Worm (Caenorhabditis elegans): ENCODE measurements around the gene Y73C8C.8.

The Y73C8C.8 gene

ce11 chrV:3156786-3157185, 43.1 kb upstream of the Y73C8C.8 start, which contains the start of gene exh-1:
Gene exh-1, plus strand, starts transcription at chrV:3157086.
- peak in 1 of 2 experiments; percentile 78 for TF ChIP-seq unc-62 (GFP tag; optimal IDR thresholded peaks at IDR 0.05 in 1 of 2)
- TF ChIP-seq unc-62 (tag; optimal IDR thresholded peaks at IDR 0.05): no peak
- no peak for TF ChIP-seq F37D6.2 (tag; optimal IDR thresholded peaks at IDR 0.05)

- TF ChIP-seq Y75B8A.6 (GFP tag; IDR thresholded peaks at IDR 0.05): no peak
Observed at ce11 chrV:3155072-3155471, 41.4 kb upstream of the Y73C8C.8 start, which contains the start of gene srab-7. Gene srab-7, minus strand, starts transcription at chrV:3155172.

- TF ChIP-seq ZK337.2 (GFP tag; IDR thresholded peaks at IDR 0.05): no peak
- TF ChIP-seq hlh-30 (tag; optimal IDR thresholded peaks at IDR 0.05; ENCODE audit: insufficient read depth): no peak
- TF ChIP-seq fos-1 (tag; optimal IDR thresholded peaks at IDR 0.05): no peak
- no peak for TF ChIP-seq ama-1 (optimal IDR thresholded peaks at IDR 0.05)
- no peak for TF ChIP-seq mxl-3 (GFP tag; optimal IDR thresholded peaks at IDR 0.05)
- TF ChIP-seq lsy-2 (tag; optimal IDR thresholded peaks at IDR 0.05): no peak
- no peak for TF ChIP-seq zfp-3 (GFP tag; conservative IDR thresholded peaks at IDR 0.05)
- no peak for TF ChIP-seq ceh-28 (tag; optimal IDR thresholded peaks at IDR 0.05)
- no peak for TF ChIP-seq aha-1 (tag)
Observed at ce11 chrV:3151862-3152261, 38.2 kb upstream of the Y73C8C.8 start, which contains the start of gene srab-6. Gene srab-6, minus strand, starts transcription at chrV:3151962.

ce11 chrV:3149910-3150428, 36.3 kb upstream of the Y73C8C.8 start:
- TF ChIP-seq Y75B8A.6 (GFP tag; IDR thresholded peaks at IDR 0.05): no peak
- no peak for TF ChIP-seq mdl-1 (tag; optimal IDR thresholded peaks at IDR 0.05)
- no peak for TF ChIP-seq fos-1 (tag; optimal IDR thresholded peaks at IDR 0.05)
- 0 out of 2 replicates have a peak, but pooled peaks have one; percentile 6 for TF ChIP-seq nhr-41 (GFP tag; IDR thresholded peaks at IDR 0.05)
- TF ChIP-seq saeg-2 (GFP tag; IDR thresholded peaks at IDR 0.05): 0 out of 2 replicates have a peak, but pooled peaks have one; percentile 38
- TF ChIP-seq hmg-1.1 (GFP tag; IDR thresholded peaks at IDR 0.05): no peak
- no peak for TF ChIP-seq nhr-42 (GFP tag; IDR thresholded peaks at IDR 0.05)
- no peak for TF ChIP-seq nhr-28 (tag; optimal IDR thresholded peaks at IDR 0.05)
- TF ChIP-seq R02D3.7 (tag; optimal IDR thresholded peaks at IDR 0.05): no peak
- no peak for TF ChIP-seq ces-1 (GFP tag; optimal IDR thresholded peaks at IDR 0.05)
- TF ChIP-seq pqm-1 (tag; optimal IDR thresholded peaks at IDR 0.05): no peak
- no peak for TF ChIP-seq pha-4 (GFP tag; IDR thresholded peaks at IDR 0.05)
- no peak for TF ChIP-seq pha-4 (tag; optimal IDR thresholded peaks at IDR 0.05)
- no peak for TF ChIP-seq nhr-102 (tag; optimal IDR thresholded peaks at IDR 0.05)
- TF ChIP-seq set-16 (GFP tag; IDR thresholded peaks at IDR 0.05): peak; percentile 91
- no peak for TF ChIP-seq dmd-8 (GFP tag; IDR thresholded peaks at IDR 0.05)
- peak; percentile 73 for TF ChIP-seq aha-1 (tag)
- no peak for TF ChIP-seq ama-1 (optimal IDR thresholded peaks at IDR 0.05)
- TF ChIP-seq nhr-10 (tag; optimal IDR thresholded peaks at IDR 0.05): no peak
- no peak for TF ChIP-seq daf-12 (tag; optimal IDR thresholded peaks at IDR 0.05)
- no peak for TF ChIP-seq tag-97 (GFP tag; IDR thresholded peaks at IDR 0.05)
- TF ChIP-seq lin-39 (tag; optimal IDR thresholded peaks at IDR 0.05): no peak
- no peak for TF ChIP-seq fkh-10 (GFP tag; optimal IDR thresholded peaks at IDR 0.05)

ce11 chrV:3146932-3147331, 33.3 kb upstream of the Y73C8C.8 start, which contains the start of gene srab-11:
Gene srab-11, minus strand, starts transcription at chrV:3147032.
- peak; percentile 6 for TF ChIP-seq aha-1 (tag)
- no peak for TF ChIP-seq skn-1 (tag; optimal IDR thresholded peaks at IDR 0.05)

- TF ChIP-seq set-16 (GFP tag; IDR thresholded peaks at IDR 0.05) (peak; percentile 86), duxl-1 (tag; optimal IDR thresholded peaks at IDR 0.05; ENCODE audit: poor library complexity) (no peak), nhr-6 (tag; optimal IDR thresholded peaks at IDR 0.05) (no peak), F10B5.3 (tag; optimal IDR thresholded peaks at IDR 0.05) (no peak), lin-13 (GFP tag; optimal IDR thresholded peaks at IDR 0.05) (no peak)
Observed at ce11 chrV:3145241-3145640, 31.6 kb upstream of the Y73C8C.8 start.
